Fruit fly (Drosophila melanogaster) Kc167 (cell line): ENCODE measurements around the gene Hsp23.

Experiments used
- Myc ChIP-seq: fragments of >200 bp; optimal IDR thresholded peaks from 2 replicates; lab custom pipeline; 2017; ENCODE audit warnings: missing external identifiers
- h ChIP-seq: fragments of >200 bp; optimal IDR thresholded peaks from 3 replicates; lab custom pipeline; 2018; ENCODE audit warnings: missing external identifiers
- psq ChIP-seq: fragments of >200 bp; optimal IDR thresholded peaks from 2 replicates; lab custom pipeline; 2017; ENCODE audit warnings: missing external identifiers
- ttk ChIP-seq: sonication (Bioruptor generic); optimal IDR thresholded peaks from 2 replicates; lab custom pipeline; 2017; ENCODE audit warnings: missing external identifiers

DNA sequence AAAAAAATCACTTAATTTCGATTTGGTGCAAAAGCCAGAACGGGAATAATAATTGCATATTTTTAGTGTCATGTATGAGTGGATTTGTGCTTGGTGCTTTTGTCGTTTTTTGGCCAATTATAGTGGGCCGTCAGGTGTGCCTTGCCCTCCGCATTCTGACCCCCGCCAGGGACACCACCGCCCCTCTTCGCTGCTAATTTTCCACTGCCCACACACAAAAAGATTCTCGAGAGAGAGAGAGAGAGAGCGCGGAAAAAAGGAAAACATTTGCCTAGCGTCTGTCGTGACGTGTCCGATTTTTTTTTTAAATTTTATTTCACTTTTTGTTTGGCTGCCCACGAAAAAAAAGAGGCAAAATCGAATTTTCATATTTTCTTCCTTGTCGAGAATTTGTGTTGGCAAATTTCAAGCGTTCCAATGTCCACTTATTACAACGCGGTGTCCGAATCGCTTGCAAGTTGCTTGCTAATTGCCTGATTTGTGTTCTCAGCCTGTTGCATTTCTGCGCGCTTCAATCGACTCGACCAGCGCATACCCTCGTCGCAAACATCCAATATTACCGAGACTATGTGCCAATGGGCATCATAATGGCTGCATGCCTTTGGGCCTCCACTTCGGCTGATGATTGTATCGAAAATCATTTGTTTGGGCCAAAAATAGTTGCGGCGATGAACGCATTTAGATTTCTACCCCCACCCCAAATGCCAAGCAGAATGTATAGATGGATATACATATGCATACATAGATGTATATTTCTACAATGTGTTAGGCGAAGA is 50.4 kb downstream of the Hsp23 start:
- TF ChIP-seq psq (lab: Kevin White, UChicago): no peak
- no peak for TF ChIP-seq h
- TF ChIP-seq ttk (lab: Kevin White, UChicago): no peak
- no peak for TF ChIP-seq Myc (lab: Kevin White, UChicago)
